Worm (Caenorhabditis elegans) whole organism, L1 larva: ENCODE data around the gene clec-205.

Experiments used
- aly-2 ChIP-seq: fragments of 150-350 bp; optimal IDR thresholded peaks from 2 replicates; lab custom pipeline; 2014; ENCODE audit warnings: missing biosample characterization, missing genetic modification characterization
- ama-1 ChIP-seq: fragments of 150-350 bp; optimal IDR thresholded peaks from 2 replicates; lab custom pipeline; 2014
- ceh-82 ChIP-seq, 3 experiments: fragments of 150-350 bp in 1 of 3; sonication (generic microtip) in 2 of 3; optimal IDR thresholded peaks; 2 replicates each; lab custom pipeline; 2014 to 2017; ENCODE audit warnings: missing biosample characterization in 3 of 3, missing genetic modification characterization in 3 of 3
- pax-3 ChIP-seq: fragments of 200-800 bp; sonication (Bioruptor generic); optimal IDR thresholded peaks from 2 replicates; lab custom pipeline; 2018; ENCODE audit warnings: mild to moderate bottlenecking, missing genetic modification characterization, moderate library complexity, missing compliant biosample characterization
- sup-37 ChIP-seq: fragments of 200-800 bp; sonication (Bioruptor generic); optimal IDR thresholded peaks from 2 replicates; lab custom pipeline; 2018; ENCODE audit warnings: mild to moderate bottlenecking, missing genetic modification characterization, missing compliant biosample characterization
- zip-4 ChIP-seq: fragments of 200-800 bp; sonication (Bioruptor generic); optimal IDR thresholded peaks from 2 replicates; lab custom pipeline; 2018; ENCODE audit warnings: mild to moderate bottlenecking, missing genetic modification characterization, moderate library complexity, missing compliant biosample characterization
- ztf-11 ChIP-seq, 2 experiments: sonication (generic microtip); optimal IDR thresholded peaks; 2 replicates each; lab custom pipeline; 2016 to 2017; ENCODE audit warnings: missing genetic modification characterization in 2 of 2, missing biosample characterization in 1 of 2, missing compliant biosample characterization in 1 of 2

DNA sequence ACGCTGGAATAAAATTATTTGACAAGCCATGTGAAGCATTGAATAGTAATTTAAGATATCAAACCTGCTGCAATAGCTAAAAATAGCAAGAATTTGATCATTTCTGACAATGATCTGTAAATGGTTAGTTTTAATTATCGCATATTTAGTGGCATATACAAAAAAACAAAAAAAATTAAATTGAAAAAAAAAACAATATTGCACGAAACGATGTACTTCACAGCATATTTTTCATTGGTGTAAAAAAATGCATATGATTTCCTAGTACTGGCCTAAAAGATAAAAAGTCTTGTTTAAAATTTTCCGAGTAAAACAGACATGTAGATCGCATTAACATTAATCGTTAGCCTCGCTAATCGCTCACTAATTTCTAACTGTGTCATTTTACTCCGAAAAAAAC lies 11.6 kb upstream of the clec-205 start, which contains the start of gene ZK697.8:
- TF ChIP-seq ama-1 (lab: Kevin White, UChicago) = no peak
- TF ChIP-seq aly-2 (tag; lab: Kevin White, UChicago) = no peak
- no peak for TF ChIP-seq pax-3 (tag; lab: Kevin White, UChicago)
- no peak for TF ChIP-seq ztf-11 (tag; optimal IDR thresholded peaks at IDR 0.05; lab: Kevin White, UChicago)
- no peak for TF ChIP-seq ceh-82 (tag; optimal IDR thresholded peaks at IDR 0.05; lab: Kevin White, UChicago)
- TF ChIP-seq zip-4 (GFP tag; lab: Kevin White, UChicago) = no peak
- no peak for TF ChIP-seq sup-37
